Fruit fly (Drosophila melanogaster) whole organism, prepupa: Measurements from ENCODE around the gene CG33648.

Experiments used
- Blimp-1 ChIP-seq: fragments of 200-800 bp; sonication (Bioruptor generic); optimal IDR thresholded peaks from 3 replicates; lab custom pipeline; 2017; ENCODE audit warnings: missing biosample characterization, missing genetic modification characterization, mild to moderate bottlenecking, moderate library complexity, missing genetic modification reagents
- CG10631 ChIP-seq: fragments of 200-800 bp; sonication (Bioruptor generic); optimal IDR thresholded peaks from 2 replicates; lab custom pipeline; 2016; ENCODE audit warnings: missing biosample characterization, missing genetic modification characterization
- CG10669 ChIP-seq: fragments of 200-800 bp; sonication (Bioruptor generic); optimal IDR thresholded peaks from 3 replicates; lab custom pipeline; 2018; ENCODE audit warnings: missing biosample characterization, mild to moderate bottlenecking, missing genetic modification characterization, moderate library complexity
- CG11762 ChIP-seq: fragments of 200-800 bp; sonication (Bioruptor generic); optimal IDR thresholded peaks from 3 replicates; lab custom pipeline; 2016; ENCODE audit warnings: missing biosample characterization, missing genetic modification characterization; ENCODE audit not compliant: insufficient read depth
- CG11902 ChIP-seq: fragments of 200-800 bp; sonication (Bioruptor generic); optimal IDR thresholded peaks from 3 replicates; lab custom pipeline; 2016; ENCODE audit warnings: missing biosample characterization, missing genetic modification characterization
- CG15336 ChIP-seq: fragments of 200-800 bp; sonication (Bioruptor generic); IDR thresholded peaks from 2 replicates; pipeline ENCODE4 v1.3.6; 2022; ENCODE audit warnings: missing biosample characterization, missing genetic modification characterization
- CG1621 ChIP-seq: fragments of 200-800 bp; sonication (Bioruptor generic); optimal IDR thresholded peaks from 3 replicates; lab custom pipeline; 2018; ENCODE audit warnings: missing biosample characterization, mild to moderate bottlenecking, missing genetic modification characterization
- CG16779 ChIP-seq: fragments of 200-800 bp; sonication (Bioruptor generic); optimal IDR thresholded peaks from 3 replicates; lab custom pipeline; 2017; ENCODE audit warnings: missing biosample characterization, mild to moderate bottlenecking, missing genetic modification characterization
- CG3032 ChIP-seq: fragments of 200-800 bp; optimal IDR thresholded peaks from 2 replicates; lab custom pipeline; 2019; ENCODE audit warnings: missing biosample characterization, mild to moderate bottlenecking, missing genetic modification characterization, moderate library complexity
- CG31627 ChIP-seq: fragments of 200-800 bp; sonication (Bioruptor generic); optimal IDR thresholded peaks from 3 replicates; lab custom pipeline; 2016; ENCODE audit warnings: missing biosample characterization, missing genetic modification characterization
- CG32006 ChIP-seq: fragments of 200-800 bp; sonication (Bioruptor generic); optimal IDR thresholded peaks from 3 replicates; lab custom pipeline; 2017; ENCODE audit warnings: missing biosample characterization, mild to moderate bottlenecking, missing genetic modification characterization
- CG34406 ChIP-seq: fragments of 200-800 bp; sonication (Bioruptor generic); optimal IDR thresholded peaks from 3 replicates; lab custom pipeline; 2016; ENCODE audit warnings: missing biosample characterization, missing genetic modification characterization
- CG3919 ChIP-seq: fragments of 200-800 bp; sonication (Bioruptor generic); optimal IDR thresholded peaks from 3 replicates; lab custom pipeline; 2016; ENCODE audit warnings: missing biosample characterization, missing genetic modification characterization
- CG4318 ChIP-seq: fragments of 200-800 bp; sonication (Bioruptor generic); optimal IDR thresholded peaks from 3 replicates; lab custom pipeline; 2017; ENCODE audit warnings: missing biosample characterization, mild to moderate bottlenecking, missing genetic modification characterization
- CG6163 ChIP-seq: fragments of 200-800 bp; sonication (Bioruptor generic); IDR thresholded peaks from 3 replicates; pipeline ENCODE4 v1.3.6; 2022; ENCODE audit warnings: missing biosample characterization, missing genetic modification characterization
- CG6276 ChIP-seq: fragments of 200-800 bp; sonication (Bioruptor generic); optimal IDR thresholded peaks from 2 replicates; lab custom pipeline; 2017; ENCODE audit warnings: missing biosample characterization, mild to moderate bottlenecking, missing genetic modification characterization
- CG6808 ChIP-seq: fragments of 200-800 bp; sonication (Bioruptor generic); optimal IDR thresholded peaks from 3 replicates; lab custom pipeline; 2017; ENCODE audit warnings: missing biosample characterization, missing genetic modification characterization, mild to moderate bottlenecking, moderate library complexity, missing genetic modification reagents
- CG7368 ChIP-seq: fragments of 200-800 bp; sonication (Bioruptor generic); optimal IDR thresholded peaks from 3 replicates; lab custom pipeline; 2016; ENCODE audit warnings: missing biosample characterization, missing genetic modification characterization
- CG8119 ChIP-seq: fragments of 200-800 bp; sonication (Bioruptor generic); IDR thresholded peaks from 3 replicates; pipeline ENCODE4 v1.3.6; 2022; ENCODE audit warnings: missing biosample characterization, missing genetic modification characterization
- CG8319 ChIP-seq: fragments of 200-800 bp; sonication (Bioruptor generic); optimal IDR thresholded peaks from 3 replicates; lab custom pipeline; 2016; ENCODE audit warnings: missing biosample characterization, missing genetic modification characterization
- CG8632 ChIP-seq: fragments of 200-800 bp; sonication (Bioruptor generic); optimal IDR thresholded peaks from 3 replicates; lab custom pipeline; 2016; ENCODE audit warnings: missing biosample characterization, missing genetic modification characterization
- CG9139 ChIP-seq: fragments of 200-800 bp; sonication (Bioruptor generic); optimal IDR thresholded peaks from 3 replicates; lab custom pipeline; 2017; ENCODE audit warnings: missing biosample characterization, mild to moderate bottlenecking, missing genetic modification characterization
- Eip75B ChIP-seq: fragments of 200-800 bp; sonication (Bioruptor generic); optimal IDR thresholded peaks from 3 replicates; lab custom pipeline; 2016; ENCODE audit warnings: missing biosample characterization, missing genetic modification characterization
- Eip78C ChIP-seq: fragments of 200-800 bp; sonication (Bioruptor generic); peaks from one replicate; lab custom pipeline; 2016; ENCODE audit warnings: missing biosample characterization, missing genetic modification characterization
- Eip93F ChIP-seq: fragments of 200-800 bp; sonication (Bioruptor generic); optimal IDR thresholded peaks from 2 replicates; lab custom pipeline; 2016; ENCODE audit warnings: missing biosample characterization, mild to moderate bottlenecking, missing genetic modification characterization
- Ets96B ChIP-seq: fragments of 200-800 bp; optimal IDR thresholded peaks from 2 replicates; lab custom pipeline; 2019; ENCODE audit warnings: missing biosample characterization, mild to moderate bottlenecking, missing genetic modification characterization, moderate library complexity
- Gug ChIP-seq: fragments of 200-800 bp; sonication (Bioruptor generic); IDR thresholded peaks from 2 replicates; pipeline ENCODE4 v1.3.6; 2022; ENCODE audit warnings: missing biosample characterization, missing genetic modification characterization
- Hr39 ChIP-seq: fragments of 200-800 bp; sonication (Bioruptor generic); optimal IDR thresholded peaks from 2 replicates; lab custom pipeline; 2016; ENCODE audit warnings: missing biosample characterization, missing genetic modification characterization
- Hr4 ChIP-seq: fragments of 200-800 bp; sonication (Bioruptor generic); optimal IDR thresholded peaks from 3 replicates; lab custom pipeline; 2016; ENCODE audit warnings: missing biosample characterization, missing genetic modification characterization
- Smox ChIP-seq: fragments of 200-800 bp; sonication (Bioruptor generic); optimal IDR thresholded peaks from 3 replicates; lab custom pipeline; 2016; ENCODE audit warnings: missing biosample characterization, missing genetic modification characterization
- Sox102F ChIP-seq: fragments of 200-800 bp; sonication (Bioruptor generic); optimal IDR thresholded peaks from 2 replicates; lab custom pipeline; 2016; ENCODE audit warnings: missing biosample characterization, mild to moderate bottlenecking, missing genetic modification characterization
- Sox14 ChIP-seq: fragments of 200-800 bp; sonication (Bioruptor generic); optimal IDR thresholded peaks from 3 replicates; lab custom pipeline; 2016; ENCODE audit warnings: missing biosample characterization, missing genetic modification characterization
- Sox15 ChIP-seq: fragments of 200-800 bp; sonication (Bioruptor generic); optimal IDR thresholded peaks from 3 replicates; lab custom pipeline; 2016; ENCODE audit warnings: missing biosample characterization, missing genetic modification characterization
- acj6 ChIP-seq: fragments of 200-800 bp; sonication (Bioruptor generic); optimal IDR thresholded peaks from 3 replicates; lab custom pipeline; 2016; ENCODE audit warnings: missing biosample characterization, missing genetic modification characterization
- cyc ChIP-seq: fragments of 200-800 bp; sonication (Bioruptor generic); optimal IDR thresholded peaks from 3 replicates; lab custom pipeline; 2016; ENCODE audit warnings: missing biosample characterization, missing genetic modification characterization
- dsx ChIP-seq: fragments of 200-800 bp; optimal IDR thresholded peaks from 3 replicates; lab custom pipeline; 2019; ENCODE audit warnings: missing biosample characterization, mild to moderate bottlenecking, missing genetic modification characterization, moderate library complexity; ENCODE audit not compliant: poor library complexity, severe bottlenecking
- eg ChIP-seq: fragments of 200-800 bp; sonication (Bioruptor generic); IDR thresholded peaks from 3 replicates; pipeline ENCODE4 v1.3.6; 2022; ENCODE audit warnings: missing biosample characterization, missing genetic modification characterization
- esn ChIP-seq: fragments of 200-800 bp; sonication (Bioruptor generic); optimal IDR thresholded peaks from 2 replicates; lab custom pipeline; 2016; ENCODE audit warnings: missing biosample characterization, mild to moderate bottlenecking, missing genetic modification characterization, moderate library complexity
- fd85E ChIP-seq: fragments of 200-800 bp; sonication (Bioruptor generic); optimal IDR thresholded peaks from 3 replicates; lab custom pipeline; 2016; ENCODE audit warnings: missing biosample characterization, missing genetic modification characterization
- fkh ChIP-seq: fragments of 200-800 bp; sonication (Bioruptor generic); optimal IDR thresholded peaks from 3 replicates; lab custom pipeline; 2017; ENCODE audit warnings: missing biosample characterization, mild to moderate bottlenecking, missing genetic modification characterization, moderate library complexity
- lz ChIP-seq: fragments of 200-800 bp; sonication (Bioruptor generic); optimal IDR thresholded peaks from 3 replicates; lab custom pipeline; 2016; ENCODE audit warnings: missing biosample characterization, missing genetic modification characterization
- pdm3 ChIP-seq: fragments of 200-800 bp; sonication (Bioruptor generic); optimal IDR thresholded peaks from 3 replicates; lab custom pipeline; 2016; ENCODE audit warnings: missing biosample characterization, missing genetic modification characterization
- salr ChIP-seq, 2 experiments: fragments of 200-800 bp; sonication (Bioruptor generic); optimal IDR thresholded peaks; 3 replicates each; lab custom pipeline; 2016 to 2018; ENCODE audit warnings: missing biosample characterization in 2 of 2, missing genetic modification characterization in 2 of 2, mild to moderate bottlenecking in 1 of 2
- spab ChIP-seq: fragments of 200-800 bp; sonication (Bioruptor generic); optimal IDR thresholded peaks from 2 replicates; lab custom pipeline; 2017; ENCODE audit warnings: missing biosample characterization, mild to moderate bottlenecking, missing genetic modification characterization, missing genetic modification reagents
- ss ChIP-seq, 2 experiments: fragments of 200-800 bp; sonication (Bioruptor generic); optimal IDR thresholded peaks; 2 replicates in 1 of 2; 3 replicates in 1 of 2; lab custom pipeline; 2017 to 2018; ENCODE audit warnings: mild to moderate bottlenecking in 2 of 2, missing biosample characterization in 2 of 2, missing genetic modification characterization in 2 of 2, moderate library complexity in 1 of 2
- svp ChIP-seq: fragments of 200-800 bp; sonication (Bioruptor generic); peaks from one replicate; lab custom pipeline; 2016; ENCODE audit warnings: missing biosample characterization, missing genetic modification characterization
- vri ChIP-seq: fragments of 200-800 bp; sonication (Bioruptor generic); optimal IDR thresholded peaks from 3 replicates; lab custom pipeline; 2016; ENCODE audit warnings: missing biosample characterization, mild to moderate bottlenecking, missing genetic modification characterization

CG33648 gene

dm6 chr2L:14524244-14524643 lies at the start of gene CG33648:
Gene CG33648, plus strand, starts transcription at chr2L:14524312.
- TF ChIP-seq svp (GFP tag; lab: Kevin White, UChicago) (peak; percentile 60), ss (GFP tag; optimal IDR thresholded peaks at IDR 0.05; lab: Kevin White, UChicago) (no peak)

DNA sequence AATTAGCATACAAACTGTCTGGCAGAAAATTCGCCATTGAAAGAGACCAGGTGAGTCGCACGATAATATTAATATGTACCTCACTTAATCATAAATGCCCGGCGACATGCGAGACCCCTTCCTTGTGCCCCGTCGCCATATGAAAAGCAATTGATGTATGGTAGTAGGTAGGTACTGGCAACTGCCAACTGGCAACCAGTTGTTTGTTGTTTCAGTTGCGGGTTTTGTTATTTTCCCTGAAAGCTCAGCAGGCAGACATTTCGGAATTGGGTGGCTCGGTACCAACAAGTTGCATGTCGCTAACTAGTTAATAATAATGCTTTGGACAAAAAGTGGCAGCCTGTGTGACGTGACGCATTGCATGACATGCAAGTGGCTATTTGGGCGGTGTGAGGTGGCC lies 49.7 kb upstream of the CG33648 start:
- TF ChIP-seq ss (GFP tag; optimal IDR thresholded peaks at IDR 0.05; lab: Kevin White, UChicago) = peak; percentile 4 to 88
- TF ChIP-seq salr (GFP tag; optimal IDR thresholded peaks at IDR 0.05; lab: Kevin White, UChicago) = no peak

dm6 chr2L:14474987-14475386 lies 49.1 kb upstream of the CG33648 start:
- TF ChIP-seq CG6163 (GFP tag; lab: Robert Waterston, UW) (no peak), ss (GFP tag; optimal IDR thresholded peaks at IDR 0.05; lab: Kevin White, UChicago) (no peak), spab (peak; percentile 70), CG32006 (GFP tag; lab: Kevin White, UChicago) (peak; percentile 85), Hr4 (GFP tag; lab: Kevin White, UChicago) (no peak), CG6276 (GFP tag; lab: Kevin White, UChicago) (peak; percentile 86), CG6808 (GFP tag; lab: Kevin White, UChicago) (peak; percentile 75), Blimp-1 (GFP tag; lab: Kevin White, UChicago) (no peak), CG4318 (GFP tag; lab: Kevin White, UChicago) (peak; percentile 57), acj6 (GFP tag; lab: Kevin White, UChicago) (peak; percentile 66), cyc (GFP tag; lab: Kevin White, UChicago) (no peak), salr (GFP tag; optimal IDR thresholded peaks at IDR 0.05; lab: Kevin White, UChicago) (peak; percentile 33 to 69), CG8319 (GFP tag; lab: Kevin White, UChicago) (peak; percentile 27), Sox102F (peak; percentile 49), Eip78C (GFP tag; lab: Kevin White, UChicago) (peak; percentile 77), CG31627 (GFP tag; lab: Kevin White, UChicago) (peak; percentile 17), CG9139 (GFP tag; lab: Kevin White, UChicago) (no peak), CG8119 (GFP tag; lab: Robert Waterston, UW) (peak; percentile 91), CG11902 (GFP tag; lab: Kevin White, UChicago) (no peak), CG3032 (tag; lab: Kevin White, UChicago) (peak; percentile 77), CG16779 (peak; percentile 15), CG11762 (GFP tag; lab: Kevin White, UChicago) (peak; percentile 70), Hr39 (GFP tag; lab: Kevin White, UChicago) (no peak), CG8632 (GFP tag; lab: Kevin White, UChicago) (peak; percentile 63), fkh (GFP tag; lab: Kevin White, UChicago) (no peak), CG10631 (GFP tag; lab: Kevin White, UChicago) (peak; percentile 50), CG10669 (GFP tag; lab: Kevin White, UChicago) (peak; percentile 80), eg (peak; percentile 62; the same call in 2 of the 3 replicates), Ets96B (tag; lab: Kevin White, UChicago) (no peak), CG1621 (tag; lab: Kevin White, UChicago) (peak; percentile 14), Sox15 (no peak), CG15336 (peak; percentile 89), fd85E (GFP tag; lab: Kevin White, UChicago) (no peak), Smox (GFP tag; lab: Kevin White, UChicago) (peak; percentile 38), dsx (GFP tag; lab: Kevin White, UChicago) (no peak), pdm3 (GFP tag; lab: Kevin White, UChicago) (peak; percentile 69), lz (GFP tag; lab: Kevin White, UChicago) (peak; percentile 24), CG7368 (GFP tag; lab: Kevin White, UChicago) (no peak), Eip75B (GFP tag; lab: Kevin White, UChicago) (peak; percentile 51), esn (peak; percentile 63), Gug (GFP tag; lab: Robert Waterston, UW) (peak; percentile 34; the same call in 1 of the 2 replicates), CG34406 (GFP tag; lab: Kevin White, UChicago) (peak; percentile 52), CG3919 (GFP tag; lab: Kevin White, UChicago) (no peak), Sox14 (GFP tag; lab: Kevin White, UChicago) (peak; percentile 21), Eip93F (GFP tag; lab: Kevin White, UChicago) (no peak), vri (GFP tag; lab: Kevin White, UChicago) (peak; percentile 23)
